Fruit fly (Drosophila melanogaster): Measurements from ENCODE around the gene CG46448.

CG46448 gene

dm6 chr2L:2420490-2420889 lies 29.0 kb downstream of the CG46448 start, which contains the start of gene CG9886 (continued):
- TF ChIP-seq tll (GFP tag; optimal IDR thresholded peaks at IDR 0.05) (peak in 1 of 2 experiments; percentile 6), br (optimal IDR thresholded peaks at IDR 0.05) (no peak), Camta (GFP tag; optimal IDR thresholded peaks at IDR 0.05) (no peak), onecut (GFP tag; IDR thresholded peaks at IDR 0.05) (peak; percentile 33; the same call in 1 of the 2 replicates), CG11247 (GFP tag; IDR thresholded peaks at IDR 0.05) (0 out of 2 replicates have a peak, but pooled peaks have one; percentile 15), CG17359 (tag; optimal IDR thresholded peaks at IDR 0.05) (peak; percentile 67), HLH54F (GFP tag; optimal IDR thresholded peaks at IDR 0.05) (no peak), repo (GFP tag; optimal IDR thresholded peaks at IDR 0.05) (no peak), CG31224 (GFP tag; IDR thresholded peaks at IDR 0.05) (no peak), grau (tag; optimal IDR thresholded peaks at IDR 0.05) (peak; percentile 74), tna (GFP tag; IDR thresholded peaks at IDR 0.05; ENCODE audit: partially characterized antibody) (no peak), croc (GFP tag; conservative IDR thresholded peaks at IDR 0.05) (peak; percentile 43; the same call in 2 of the 3 replicates), CG2120 (GFP tag; optimal IDR thresholded peaks at IDR 0.05) (peak; percentile 64), D19B (GFP tag; optimal IDR thresholded peaks at IDR 0.05) (peak; percentile 8), Sin3A (optimal IDR thresholded peaks at IDR 0.05) (no peak), CG14441 (GFP tag; IDR thresholded peaks at IDR 0.05) (peak; percentile 60), org-1 (GFP tag; optimal IDR thresholded peaks at IDR 0.05) (peak; percentile 23), kah (GFP tag; optimal IDR thresholded peaks at IDR 0.05) (peak; percentile 5), Oaz (GFP tag; IDR thresholded peaks at IDR 0.05) (no peak), Atf-2 (GFP tag; optimal IDR thresholded peaks at IDR 0.05) (no peak), CG10462 (GFP tag; optimal IDR thresholded peaks at IDR 0.05) (no peak), sna (GFP tag; IDR thresholded peaks at IDR 0.05; ENCODE audit: partially characterized antibody) (no peak), CG18476 (GFP tag; optimal IDR thresholded peaks at IDR 0.05) (peak; percentile 49), CG12155 (GFP tag; optimal IDR thresholded peaks at IDR 0.05) (peak; percentile 56), E2f1 (GFP tag; IDR thresholded peaks at IDR 0.05) (peak; percentile 43), TFAM (GFP tag; optimal IDR thresholded peaks at IDR 0.05) (no peak), ken (GFP tag; IDR thresholded peaks at IDR 0.05) (no peak; the same call in 2 of the 3 replicates), CG2678 (tag; optimal IDR thresholded peaks at IDR 0.05) (peak; percentile 77), lbe (GFP tag; optimal IDR thresholded peaks at IDR 0.05) (no peak), Fer1 (GFP tag; optimal IDR thresholded peaks at IDR 0.05) (peak; percentile 77), mam (GFP tag; optimal IDR thresholded peaks at IDR 0.05) (no peak), CG12299 (tag; optimal IDR thresholded peaks at IDR 0.05) (peak; percentile 52), Adf1 (GFP tag; IDR thresholded peaks at IDR 0.05) (peak; percentile 15; the same call in 1 of the 2 replicates), psq (GFP tag; optimal IDR thresholded peaks at IDR 0.05) (no peak), jigr1 (GFP tag; IDR thresholded peaks at IDR 0.05) (no peak), CG5180 (GFP tag; optimal IDR thresholded peaks at IDR 0.05) (no peak), slou (GFP tag; optimal IDR thresholded peaks at IDR 0.05) (no peak), Bdp1 (GFP tag; optimal IDR thresholded peaks at IDR 0.05) (no peak), Dref (GFP tag; IDR thresholded peaks at IDR 0.05) (no peak), CG15601 (tag; optimal IDR thresholded peaks at IDR 0.05) (peak; percentile 72), Lim3 (GFP tag; IDR thresholded peaks at IDR 0.05) (no peak), vfl (GFP tag; optimal IDR thresholded peaks at IDR 0.05) (peak; percentile 5), unpg (GFP tag; optimal IDR thresholded peaks at IDR 0.05) (peak; percentile 87), gem (tag; optimal IDR thresholded peaks at IDR 0.05) (peak; percentile 87), bowl (GFP tag; IDR thresholded peaks at IDR 0.05) (no peak), CG14860 (GFP tag; IDR thresholded peaks at IDR 0.05; ENCODE audit: partially characterized antibody) (no peak), CG1647 (GFP tag; optimal IDR thresholded peaks at IDR 0.05) (no peak), sug (tag; optimal IDR thresholded peaks at IDR 0.05) (no peak), CkIIα-i1 (GFP tag; IDR thresholded peaks at IDR 0.05) (no peak), slbo (GFP tag; IDR thresholded peaks at IDR 0.05) (peak; percentile 68), Hey (tag; optimal IDR thresholded peaks at IDR 0.05) (no peak), Mad (GFP tag; optimal IDR thresholded peaks at IDR 0.05) (peak; percentile 50), HmgZ (tag; optimal IDR thresholded peaks at IDR 0.05) (peak; percentile 48)

Measured in whole organism, embryonic.